Worm (Caenorhabditis elegans): Measurements from ENCODE around the gene inx-6.

inx-6 gene

DNA sequence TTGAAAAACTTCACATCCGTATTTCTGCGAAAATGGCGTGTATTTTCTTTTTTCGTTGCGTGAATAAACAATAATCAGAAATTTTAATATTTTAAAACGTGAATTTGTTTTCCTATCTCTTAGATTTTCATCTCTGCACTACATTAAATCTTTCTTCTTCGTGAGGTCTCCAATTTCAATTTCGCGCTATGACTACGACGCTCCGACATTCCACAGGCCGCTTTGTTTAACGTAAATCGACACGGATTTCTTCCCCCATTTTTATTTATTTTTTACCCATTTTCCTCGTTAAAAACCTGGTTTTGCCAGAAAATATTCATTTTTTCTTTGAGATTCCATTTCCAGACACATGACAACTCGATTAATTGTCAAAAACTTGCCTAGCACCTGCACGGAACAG lies 21.7 kb upstream of the inx-6 start, which contains the start of the genes T23F6.3 and rbd-1 (continued):
- peak; percentile 29 for TF ChIP-seq ahr-1 (tag; optimal IDR thresholded peaks at IDR 0.05)
- TF ChIP-seq rnt-1 (tag; optimal IDR thresholded peaks at IDR 0.05): peak; percentile 72
- peak; percentile 49 for TF ChIP-seq unc-55 (GFP tag; optimal IDR thresholded peaks at IDR 0.05)
- TF ChIP-seq tbx-2 (tag; optimal IDR thresholded peaks at IDR 0.05): peak; percentile 89
- TF ChIP-seq dmd-4 (tag; optimal IDR thresholded peaks at IDR 0.05; ENCODE audit: borderline replicate concordance): no peak
- TF ChIP-seq fkh-6 (tag; optimal IDR thresholded peaks at IDR 0.05): no peak
- no peak for TF ChIP-seq ztf-16 (tag; optimal IDR thresholded peaks at IDR 0.05)
- peak; percentile 70 for TF ChIP-seq nfya-1 (tag; optimal IDR thresholded peaks at IDR 0.05)
- TF ChIP-seq zip-5 (tag; optimal IDR thresholded peaks at IDR 0.05): peak; percentile 62
- 0 out of 2 replicates have a peak, but pooled peaks have one; percentile 12 for TF ChIP-seq unc-3 (GFP tag; conservative IDR thresholded peaks at IDR 0.05)
- peak; percentile 35 for TF ChIP-seq unc-3 (tag; optimal IDR thresholded peaks at IDR 0.05)
- no peak for TF ChIP-seq lin-11 (tag; optimal IDR thresholded peaks at IDR 0.05)
- no peak for TF ChIP-seq ama-1 (optimal IDR thresholded peaks at IDR 0.05)
- TF ChIP-seq K02D7.2 (tag; optimal IDR thresholded peaks at IDR 0.05): no peak
- TF ChIP-seq ceh-18 (tag; optimal IDR thresholded peaks at IDR 0.05): peak; percentile 66
- no peak for TF ChIP-seq pros-1 (tag; optimal IDR thresholded peaks at IDR 0.05)
- no peak for TF ChIP-seq ceh-6 (GFP tag; optimal IDR thresholded peaks at IDR 0.05)
- TF ChIP-seq hlh-8 (tag; optimal IDR thresholded peaks at IDR 0.05): no peak

DNA sequence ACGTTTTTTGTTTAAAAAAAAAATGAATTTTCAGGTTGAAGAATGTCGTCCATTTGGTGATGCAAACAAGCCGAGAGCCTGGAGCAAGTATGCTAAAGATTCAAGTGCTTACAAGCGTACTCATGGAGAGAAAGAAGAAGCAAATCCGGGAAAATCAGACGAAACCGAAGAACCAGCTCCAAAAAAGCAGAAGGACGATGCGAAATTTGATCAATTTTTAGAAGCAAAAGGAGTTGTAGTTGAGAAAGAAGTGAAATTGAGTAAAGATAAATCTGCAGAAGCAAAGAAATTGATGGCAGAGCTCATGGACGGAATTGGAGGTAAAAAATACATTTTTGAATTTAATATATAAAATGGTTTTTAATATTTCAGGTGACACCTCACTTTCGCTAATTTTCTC lies 21.2 kb upstream of the inx-6 start:
- no peak for TF ChIP-seq ceh-2 (tag; optimal IDR thresholded peaks at IDR 0.05)
- no peak for TF ChIP-seq pqm-1 (tag; optimal IDR thresholded peaks at IDR 0.05)
- no peak for TF ChIP-seq pha-2 (tag; optimal IDR thresholded peaks at IDR 0.05)
- TF ChIP-seq tbx-2 (tag; optimal IDR thresholded peaks at IDR 0.05): no peak
- no peak for TF ChIP-seq madf-2 (tag; optimal IDR thresholded peaks at IDR 0.05)
- TF ChIP-seq lim-6 (tag; optimal IDR thresholded peaks at IDR 0.05): no peak
- no peak for TF ChIP-seq fax-1 (tag; optimal IDR thresholded peaks at IDR 0.05)
- no peak for TF ChIP-seq pha-4 (tag; optimal IDR thresholded peaks at IDR 0.05)
- TF ChIP-seq elt-2 (tag; optimal IDR thresholded peaks at IDR 0.05): no peak
- TF ChIP-seq fkh-6 (tag; optimal IDR thresholded peaks at IDR 0.05): no peak

DNA sequence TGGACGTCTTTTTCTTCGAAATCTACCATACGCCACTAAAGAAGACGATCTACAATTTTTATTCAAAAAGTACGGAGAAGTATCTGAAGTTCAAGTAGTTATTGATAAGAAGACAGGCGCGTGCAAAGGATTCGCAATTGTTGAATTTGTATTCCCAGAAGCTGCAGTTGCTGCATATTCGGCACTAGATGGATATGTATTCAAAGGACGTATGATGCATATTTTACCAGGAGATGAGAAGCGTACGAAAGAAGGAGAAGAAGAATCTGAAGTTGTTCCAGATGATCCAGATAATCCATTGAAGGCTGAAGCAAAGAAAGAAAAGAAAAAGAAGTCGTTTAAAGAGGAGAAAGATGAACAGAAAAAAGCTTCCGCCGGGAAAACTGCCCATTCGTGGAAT lies 20.5 kb upstream of the inx-6 start:
- TF ChIP-seq ceh-24 (tag; optimal IDR thresholded peaks at IDR 0.05): no peak
- TF ChIP-seq pqm-1 (tag; optimal IDR thresholded peaks at IDR 0.05): no peak
- TF ChIP-seq pax-1 (tag; optimal IDR thresholded peaks at IDR 0.05): no peak
- TF ChIP-seq hlh-30 (tag; optimal IDR thresholded peaks at IDR 0.05; ENCODE audit: insufficient read depth): no peak
- no peak for TF ChIP-seq pag-3 (tag; optimal IDR thresholded peaks at IDR 0.05; ENCODE audit: borderline replicate concordance)
- TF ChIP-seq ceh-31 (tag; optimal IDR thresholded peaks at IDR 0.05): no peak
- no peak for TF ChIP-seq madf-2 (tag; optimal IDR thresholded peaks at IDR 0.05)
- TF ChIP-seq ama-1 (optimal IDR thresholded peaks at IDR 0.05): no peak
- TF ChIP-seq hlh-15 (tag; optimal IDR thresholded peaks at IDR 0.05): no peak

DNA sequence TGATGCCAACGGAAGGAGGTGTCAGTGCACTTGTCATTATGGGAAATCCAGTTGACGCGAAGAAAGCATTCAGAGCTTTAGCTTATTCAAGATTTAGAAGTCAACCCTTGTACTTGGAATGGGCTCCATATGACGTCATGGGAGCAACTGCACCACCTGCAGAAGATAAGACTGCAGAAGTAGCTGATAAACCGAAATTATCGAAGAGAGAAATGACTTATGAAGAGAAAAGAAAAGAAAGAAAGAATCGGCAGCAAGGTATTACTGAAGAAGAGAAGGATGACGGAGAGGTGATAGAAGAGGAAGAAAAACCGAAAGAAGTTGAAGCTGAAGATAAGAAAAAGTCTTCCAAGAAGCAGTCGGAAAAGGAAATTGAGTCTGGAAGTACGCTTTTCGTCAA lies 18.2 kb upstream of the inx-6 start:
- TF ChIP-seq T23F11.4 (GFP tag; optimal IDR thresholded peaks at IDR 0.05) (no peak), elt-4 (tag; optimal IDR thresholded peaks at IDR 0.05) (no peak), hlh-8 (tag; optimal IDR thresholded peaks at IDR 0.05) (no peak), elt-2 (tag; optimal IDR thresholded peaks at IDR 0.05) (peak; percentile 65), unc-86 (tag; optimal IDR thresholded peaks at IDR 0.05) (no peak), ets-4 (tag; optimal IDR thresholded peaks at IDR 0.05) (no peak)

DNA sequence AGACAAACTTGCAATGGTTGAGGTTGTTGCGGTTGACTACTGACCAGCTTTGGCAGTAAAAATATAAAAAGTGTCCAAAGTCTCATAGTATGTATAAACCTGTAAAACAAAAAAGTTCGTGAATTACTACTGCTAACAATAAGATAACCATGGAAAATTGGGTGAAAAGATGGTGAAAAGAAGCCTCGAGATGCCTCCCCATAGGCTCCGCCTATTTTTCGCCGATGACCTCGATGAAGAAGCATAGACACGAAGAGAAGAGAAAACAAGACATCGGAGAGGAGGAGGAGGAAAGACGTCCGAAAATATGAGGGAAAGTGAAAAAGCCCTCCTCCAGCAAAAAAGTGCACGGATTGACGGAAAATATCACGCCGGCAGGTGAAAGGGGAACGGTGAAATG lies 4.9 kb upstream of the inx-6 start, which contains the start of gene T23F6.5:
Gene T23F6.5 (minus strand): TSS at position 101 of the 400 bp plus-strand sequence.
- TF ChIP-seq F13H6.1 (tag; optimal IDR thresholded peaks at IDR 0.05) (no peak), K02D7.2 (tag; optimal IDR thresholded peaks at IDR 0.05) (no peak), odd-2 (tag; optimal IDR thresholded peaks at IDR 0.05) (no peak), ceh-9 (tag; optimal IDR thresholded peaks at IDR 0.05) (no peak), hlh-30 (tag; optimal IDR thresholded peaks at IDR 0.05; ENCODE audit: insufficient read depth) (no peak), tbx-7 (tag; optimal IDR thresholded peaks at IDR 0.05) (no peak), dve-1 (tag; optimal IDR thresholded peaks at IDR 0.05) (no peak), ceh-14 (tag; optimal IDR thresholded peaks at IDR 0.05) (no peak), mec-3 (tag; optimal IDR thresholded peaks at IDR 0.05; ENCODE audit: borderline replicate concordance) (no peak), ceh-34 (tag; optimal IDR thresholded peaks at IDR 0.05) (no peak), pha-4 (tag; optimal IDR thresholded peaks at IDR 0.05) (no peak)
